Fruit fly (Drosophila melanogaster) whole organism, embryonic: Measurements from ENCODE around the gene Zdhhc8.
A peak's percentile ranks its signal among the peaks of the same experiment; 100 is the strongest.

Experiments
- Bteb2 ChIP-seq: fragments of 200-800 bp; sonication (Bioruptor generic); optimal IDR thresholded peaks from 2 replicates; lab custom pipeline; 2016; ENCODE audit warnings: missing biosample characterization, missing genetic modification characterization
- CG10209 ChIP-seq: fragments of 200-800 bp; sonication (Bioruptor generic); optimal IDR thresholded peaks from 3 replicates; lab custom pipeline; 2017; ENCODE audit warnings: missing biosample characterization, mild to moderate bottlenecking, missing genetic modification characterization, missing genetic modification reagents
- CG11247 ChIP-seq: fragments of 200-800 bp; sonication (Bioruptor generic); IDR thresholded peaks from 2 replicates; pipeline ENCODE4 v1.3.6; 2022; ENCODE audit warnings: missing biosample characterization, missing genetic modification characterization
- CG11456 ChIP-seq: fragments of 200-800 bp; sonication (Bioruptor generic); IDR thresholded peaks from 3 replicates; pipeline ENCODE4 v1.3.6; 2022; ENCODE audit warnings: missing biosample characterization, missing genetic modification characterization
- CG1233 ChIP-seq: fragments of 200-800 bp; sonication (Bioruptor generic); optimal IDR thresholded peaks from 4 replicates; lab custom pipeline; 2018; ENCODE audit warnings: missing biosample characterization, mild to moderate bottlenecking, missing genetic modification characterization
- CG12659 ChIP-seq: fragments of 200-800 bp; sonication (Bioruptor generic); optimal IDR thresholded peaks from 3 replicates; lab custom pipeline; 2017; ENCODE audit warnings: mild to moderate bottlenecking, missing biosample characterization, missing genetic modification reagents, missing genetic modification characterization
- CG12942 ChIP-seq: fragments of 200-800 bp; sonication (Bioruptor generic); optimal IDR thresholded peaks from 3 replicates; lab custom pipeline; 2016; ENCODE audit warnings: missing biosample characterization, missing genetic modification characterization
- CG13775 ChIP-seq: fragments of 200-800 bp; sonication (Bioruptor generic); optimal IDR thresholded peaks from 3 replicates; lab custom pipeline; 2017; ENCODE audit warnings: missing biosample characterization, mild to moderate bottlenecking, missing genetic modification characterization
- CG14441 ChIP-seq: fragments of 200-800 bp; sonication (Bioruptor generic); IDR thresholded peaks from 2 replicates; pipeline ENCODE4 v1.3.6; 2022; ENCODE audit warnings: missing biosample characterization, missing genetic modification characterization
- CG16779 ChIP-seq: fragments of 200-800 bp; sonication (Bioruptor generic); IDR thresholded peaks from 2 replicates; pipeline ENCODE4 v1.3.6; 2022; ENCODE audit warnings: missing biosample characterization, missing genetic modification characterization
- CG17359 ChIP-seq: fragments of 200-800 bp; sonication (Bioruptor generic); optimal IDR thresholded peaks from 3 replicates; lab custom pipeline; 2018; ENCODE audit warnings: missing biosample characterization, mild to moderate bottlenecking, missing genetic modification characterization, moderate library complexity
- CG2120 ChIP-seq: fragments of 200-800 bp; sonication (Bioruptor generic); optimal IDR thresholded peaks from 3 replicates; lab custom pipeline; 2016; ENCODE audit warnings: missing biosample characterization, missing genetic modification characterization
- CG31441 ChIP-seq: fragments of 200-800 bp; sonication (Bioruptor generic); IDR thresholded peaks from 2 replicates; pipeline ENCODE4 v1.3.6; 2022; ENCODE audit warnings: missing biosample characterization, missing genetic modification characterization
- CG32767 ChIP-seq: fragments of 200-800 bp; sonication (Bioruptor generic); IDR thresholded peaks from 2 replicates; pipeline ENCODE4 v1.3.6; 2022; ENCODE audit warnings: missing biosample characterization, missing genetic modification characterization
- CG4404 ChIP-seq: fragments of 200-800 bp; sonication (Bioruptor generic); IDR thresholded peaks from 2 replicates; pipeline ENCODE4 v1.3.6; 2022; ENCODE audit warnings: missing biosample characterization, missing genetic modification characterization
- CG4730 ChIP-seq: fragments of 200-800 bp; sonication (Bioruptor generic); IDR thresholded peaks from 2 replicates; pipeline ENCODE4 v1.3.6; 2022; ENCODE audit warnings: missing biosample characterization, missing genetic modification characterization
- CG7928 ChIP-seq: fragments of 200-800 bp; sonication (Bioruptor generic); optimal IDR thresholded peaks from 2 replicates; lab custom pipeline; 2017; ENCODE audit warnings: missing biosample characterization, mild to moderate bottlenecking, missing genetic modification characterization
- Ets65A ChIP-seq: fragments of 200-800 bp; sonication (Bioruptor generic); peaks from one replicate; lab custom pipeline; 2016; ENCODE audit warnings: missing biosample characterization, missing genetic modification characterization
- Hey ChIP-seq: fragments of 200-800 bp; sonication (Bioruptor generic); optimal IDR thresholded peaks from 3 replicates; lab custom pipeline; 2018; ENCODE audit warnings: missing biosample characterization, mild to moderate bottlenecking, missing genetic modification characterization
- HmgZ ChIP-seq: fragments of 200-800 bp; sonication (Bioruptor generic); optimal IDR thresholded peaks from 2 replicates; lab custom pipeline; 2018; ENCODE audit warnings: missing biosample characterization, mild to moderate bottlenecking, missing genetic modification characterization
- Hmr ChIP-seq: fragments of 200-800 bp; sonication (Bioruptor generic); optimal IDR thresholded peaks from 3 replicates; lab custom pipeline; 2017; ENCODE audit warnings: mild to moderate bottlenecking, missing biosample characterization, missing genetic modification reagents, missing genetic modification characterization
- Lhr ChIP-seq: fragments of 200-800 bp; sonication (Bioruptor generic); optimal IDR thresholded peaks from 3 replicates; lab custom pipeline; 2017; ENCODE audit warnings: mild to moderate bottlenecking, missing biosample characterization, missing genetic modification reagents, missing genetic modification characterization
- MBD-R2 ChIP-seq: fragments of 200-800 bp; sonication (Bioruptor generic); IDR thresholded peaks from 2 replicates; pipeline ENCODE4 v1.3.6; 2022; ENCODE audit warnings: missing biosample characterization, missing genetic modification characterization
- NfI ChIP-seq: fragments of 200-800 bp; sonication (Bioruptor generic); optimal IDR thresholded peaks from 3 replicates; lab custom pipeline; 2018; ENCODE audit warnings: missing biosample characterization, mild to moderate bottlenecking, missing genetic modification characterization, moderate library complexity
- Oli ChIP-seq: fragments of 200-800 bp; sonication (Bioruptor generic); optimal IDR thresholded peaks from 2 replicates; lab custom pipeline; 2018; ENCODE audit warnings: missing biosample characterization, mild to moderate bottlenecking, missing genetic modification characterization, moderate library complexity
- Sox102F ChIP-seq: fragments of 200-800 bp; sonication (Bioruptor generic); optimal IDR thresholded peaks from 2 replicates; lab custom pipeline; 2018; ENCODE audit warnings: missing biosample characterization, mild to moderate bottlenecking, missing genetic modification characterization, moderate library complexity
- YL-1 ChIP-seq: fragments of 200-800 bp; sonication (Bioruptor generic); optimal IDR thresholded peaks from 3 replicates; lab custom pipeline; 2017; ENCODE audit warnings: missing biosample characterization, mild to moderate bottlenecking, missing genetic modification characterization
- az2 ChIP-seq: fragments of 200-800 bp; sonication (Bioruptor generic); optimal IDR thresholded peaks from 3 replicates; lab custom pipeline; 2016; ENCODE audit warnings: missing biosample characterization, missing genetic modification characterization
- bcd ChIP-seq: fragments of 200-800 bp; sonication (Bioruptor generic); optimal IDR thresholded peaks from 2 replicates; lab custom pipeline; 2017; ENCODE audit warnings: missing biosample characterization, mild to moderate bottlenecking, missing genetic modification characterization
- caup ChIP-seq: fragments of 200-800 bp; sonication (Bioruptor generic); optimal IDR thresholded peaks from 3 replicates; lab custom pipeline; 2017; ENCODE audit warnings: missing biosample characterization, mild to moderate bottlenecking, missing genetic modification characterization, moderate library complexity; ENCODE audit not compliant: severe bottlenecking
- danr ChIP-seq: fragments of 200-800 bp; sonication (Bioruptor generic); IDR thresholded peaks from 2 replicates; pipeline ENCODE4 v1.3.6; 2022; ENCODE audit warnings: missing biosample characterization, missing genetic modification characterization
- dmrt99B ChIP-seq: fragments of 200-800 bp; sonication (Bioruptor generic); optimal IDR thresholded peaks from 2 replicates; lab custom pipeline; 2018; ENCODE audit warnings: missing biosample characterization, mild to moderate bottlenecking, missing genetic modification characterization, moderate library complexity
- fd3F ChIP-seq: fragments of 200-800 bp; sonication (Bioruptor generic); optimal IDR thresholded peaks from 2 replicates; lab custom pipeline; 2018; ENCODE audit warnings: missing biosample characterization, mild to moderate bottlenecking, missing genetic modification characterization, moderate library complexity
- ken ChIP-seq: fragments of 200-800 bp; sonication (Bioruptor generic); IDR thresholded peaks from 3 replicates; pipeline ENCODE4 v1.3.6; 2022; ENCODE audit warnings: missing biosample characterization, missing genetic modification characterization
- lbe ChIP-seq: fragments of 200-800 bp; sonication (Bioruptor generic); optimal IDR thresholded peaks from 2 replicates; lab custom pipeline; 2016; ENCODE audit warnings: missing biosample characterization, mild to moderate bottlenecking, missing genetic modification characterization
- lmd ChIP-seq: fragments of 200-800 bp; sonication (Bioruptor generic); IDR thresholded peaks from 2 replicates; pipeline ENCODE4 v1.3.6; 2022; ENCODE audit warnings: missing biosample characterization, missing genetic modification characterization
- nerfin-1 ChIP-seq: fragments of 200-800 bp; sonication (Bioruptor generic); optimal IDR thresholded peaks from 3 replicates; lab custom pipeline; 2019; ENCODE audit warnings: missing biosample characterization, mild to moderate bottlenecking, missing genetic modification characterization, moderate library complexity
- pan ChIP-seq, 4 experiments: fragments of >200 bp in 3 of 4; fragments of 200-800 bp in 1 of 4; sonication (Bioruptor generic) in 1 of 4; optimal IDR thresholded peaks in 3 of 4; IDR thresholded peaks in 1 of 4; 2 replicates each; pipeline versions ENCODE4 v1.3.6 to Lab custom; 2017 to 2022; ENCODE audit warnings: missing biosample characterization in 2 of 4, missing genetic modification characterization in 2 of 4, mixed read lengths in 1 of 4
- row ChIP-seq: fragments of 200-800 bp; sonication (Bioruptor generic); IDR thresholded peaks from 3 replicates; pipeline ENCODE4 v1.3.6; 2022; ENCODE audit warnings: missing biosample characterization, missing genetic modification characterization
- sc ChIP-seq, 3 experiments: fragments of >200 bp in 2 of 3; fragments of 200-800 bp in 1 of 3; sonication (Bioruptor generic) in 1 of 3; optimal IDR thresholded peaks; 2 replicates in 2 of 3; 3 replicates in 1 of 3; lab custom pipeline; 2017; ENCODE audit warnings: mild to moderate bottlenecking in 1 of 3, missing biosample characterization in 1 of 3, missing genetic modification characterization in 1 of 3, missing genetic modification reagents in 1 of 3
- seq ChIP-seq: fragments of 200-800 bp; sonication (Bioruptor generic); IDR thresholded peaks from 2 replicates; pipeline ENCODE4 v1.3.6; 2022; ENCODE audit warnings: missing biosample characterization, missing genetic modification characterization
- sob ChIP-seq: fragments of 200-800 bp; sonication (Bioruptor generic); IDR thresholded peaks from 2 replicates; pipeline ENCODE4 v1.3.6; 2022; ENCODE audit warnings: missing biosample characterization, missing genetic modification characterization
- tna ChIP-seq: fragments of 200-800 bp; sonication (Bioruptor generic); IDR thresholded peaks from 2 replicates; pipeline ENCODE4 v1.3.6; 2022; ENCODE audit warnings: missing biosample characterization, missing genetic modification characterization; ENCODE audit not compliant: partially characterized antibody
- vnd ChIP-seq: fragments of 200-800 bp; sonication (Bioruptor generic); IDR thresholded peaks from 3 replicates; pipeline ENCODE4 v1.3.6; 2022; ENCODE audit warnings: missing biosample characterization, missing genetic modification characterization; ENCODE audit not compliant: partially characterized antibody
- yki ChIP-seq: fragments of >200 bp; optimal IDR thresholded peaks from 3 replicates; lab custom pipeline; 2018
- zen2 ChIP-seq: fragments of 200-800 bp; sonication (Bioruptor generic); IDR thresholded peaks from 3 replicates; pipeline ENCODE4 v1.3.6; 2022; ENCODE audit warnings: missing biosample characterization, missing genetic modification characterization; ENCODE audit not compliant: partially characterized antibody
- zf30C ChIP-seq: fragments of 200-800 bp; sonication (Bioruptor generic); optimal IDR thresholded peaks from 3 replicates; lab custom pipeline; 2018; ENCODE audit warnings: missing biosample characterization, mild to moderate bottlenecking, missing genetic modification characterization

Zdhhc8 gene

DNA sequence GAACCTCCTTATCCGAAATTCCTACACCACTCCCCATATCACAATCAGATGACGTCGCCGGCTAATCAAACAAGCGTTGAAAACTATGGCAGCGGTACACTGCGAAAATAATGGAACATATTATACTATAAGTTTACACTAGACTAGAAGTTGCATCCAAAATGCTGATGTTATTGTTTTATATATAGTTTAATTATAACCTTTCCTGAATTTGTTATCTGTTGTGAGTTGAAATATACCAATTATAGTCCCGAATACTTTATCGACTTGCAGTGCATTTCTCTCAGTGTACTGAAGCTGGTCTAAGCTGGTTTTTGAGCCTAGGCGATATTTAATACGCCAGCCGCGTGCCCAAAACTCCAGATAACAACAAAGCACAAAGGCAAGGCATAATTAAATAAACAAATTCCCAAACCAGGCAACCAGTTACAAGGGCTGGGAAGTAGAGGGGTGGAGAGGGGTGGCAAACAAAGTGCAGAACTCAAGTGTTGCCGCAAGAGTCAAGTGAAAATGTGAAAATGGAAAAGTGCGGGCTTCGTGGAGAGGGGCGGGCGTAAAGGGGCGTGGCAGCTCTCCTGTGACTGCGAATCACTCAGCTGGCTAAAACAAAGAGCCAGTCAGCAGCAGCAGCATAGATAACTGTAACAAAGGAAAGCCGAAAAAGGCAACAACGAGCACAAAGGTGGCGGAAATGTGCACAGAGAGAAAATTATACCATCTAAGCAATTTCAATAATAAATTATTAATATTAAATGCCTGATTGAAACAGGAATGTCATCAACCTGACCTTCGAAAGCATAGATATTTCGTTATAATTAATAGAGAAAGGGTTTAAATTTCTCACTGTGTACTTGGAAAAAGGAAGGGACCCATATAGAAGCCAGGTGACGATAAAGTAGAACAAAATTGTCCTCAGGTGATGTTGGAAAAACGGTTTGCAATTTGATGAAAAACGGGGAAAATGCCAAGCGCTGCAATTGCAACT lies 3.6 kb downstream of the Zdhhc8 start (continued):
- TF ChIP-seq Hey (tag; lab: Kevin White, UChicago) (peak; percentile 3), CG16779 (no peak), sob (peak; percentile 84), CG4730 (GFP tag; lab: Robert Waterston, UW) (peak; percentile 71), CG17359 (tag; lab: Kevin White, UChicago) (peak; percentile 90), CG11247 (GFP tag; lab: Robert Waterston, UW) (peak; percentile 73), sc (optimal IDR thresholded peaks at IDR 0.05; lab: Kevin White, UChicago) (no peak), sc (GFP tag; optimal IDR thresholded peaks at IDR 0.05; lab: Kevin White, UChicago) (peak; percentile 42), CG10209 (GFP tag; lab: Kevin White, UChicago) (peak; percentile 86), zen2 (GFP tag; lab: Robert Waterston, UW) (no peak), CG14441 (GFP tag; lab: Robert Waterston, UW) (peak; percentile 81), CG32767 (GFP tag; lab: Robert Waterston, UW) (peak; percentile 66), lmd (GFP tag; lab: Robert Waterston, UW) (peak; percentile 80), CG4404 (GFP tag; lab: Robert Waterston, UW) (peak; percentile 46), ken (GFP tag; lab: Robert Waterston, UW) (peak; percentile 70), Hmr (GFP tag; lab: Kevin White, UChicago) (peak; percentile 87), pan (optimal IDR thresholded peaks at IDR 0.05; lab: Kevin White, UChicago) (no peak), pan (GFP tag; optimal IDR thresholded peaks at IDR 0.05 in 1 of 2, IDR thresholded peaks at IDR 0.05 in 1 of 2) (peak in 1 of 2 experiments; percentile 82), CG11456 (GFP tag; lab: Robert Waterston, UW) (peak; percentile 78), vnd (no peak), yki (lab: Kevin White, UChicago) (no peak)

DNA sequence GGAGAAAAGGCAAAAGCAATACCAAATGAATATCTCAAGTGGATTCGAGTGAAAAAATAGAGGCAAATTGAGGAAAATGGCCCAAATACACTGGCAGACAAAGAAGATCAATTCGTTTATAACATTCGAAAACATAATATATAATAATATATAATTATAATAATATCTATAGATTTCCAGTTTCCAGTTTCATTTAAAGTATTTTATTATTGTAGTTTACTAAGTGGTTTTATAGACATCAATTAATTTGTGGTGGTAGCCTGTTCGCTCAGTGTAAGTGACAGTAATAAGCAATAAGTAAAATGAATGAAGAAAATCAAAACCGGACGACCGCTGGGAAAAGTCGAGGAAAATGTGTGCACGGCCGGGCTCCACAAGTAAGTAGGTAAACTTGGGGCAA lies 5.7 kb downstream of the Zdhhc8 start:
- TF ChIP-seq danr (GFP tag; lab: Robert Waterston, UW) = no peak
- TF ChIP-seq az2 = peak; percentile 4
- peak; percentile 63 for TF ChIP-seq CG31441
- peak; percentile 69 for TF ChIP-seq Sox102F (GFP tag; lab: Kevin White, UChicago)
- peak; percentile 2 for TF ChIP-seq CG1233 (GFP tag; lab: Kevin White, UChicago)
- peak; percentile 35 for TF ChIP-seq Ets65A
- TF ChIP-seq caup (GFP tag; lab: Kevin White, UChicago) = no peak
- 0 out of 2 replicates have a peak, but pooled peaks have one; percentile 15 for TF ChIP-seq MBD-R2
- TF ChIP-seq zf30C (GFP tag; lab: Kevin White, UChicago) = no peak
- peak; percentile 22 for TF ChIP-seq fd3F (GFP tag; lab: Kevin White, UChicago)
- peak; percentile 31 for TF ChIP-seq CG12659
- TF ChIP-seq Oli = peak; percentile 42
- peak; percentile 68 for TF ChIP-seq dmrt99B (tag; lab: Kevin White, UChicago)
- TF ChIP-seq tna = no peak
- TF ChIP-seq lbe = no peak
- TF ChIP-seq Bteb2 (GFP tag; lab: Kevin White, UChicago) = no peak
- no peak for TF ChIP-seq CG7928
- no peak for TF ChIP-seq nerfin-1 (tag; lab: Kevin White, UChicago)
- TF ChIP-seq NfI (GFP tag; lab: Kevin White, UChicago) = peak; percentile 6
- TF ChIP-seq CG12942 (GFP tag; lab: Kevin White, UChicago) = no peak
- peak; percentile 68 for TF ChIP-seq row (GFP tag; lab: Robert Waterston, UW)
- TF ChIP-seq bcd (GFP tag; lab: Kevin White, UChicago) = peak; percentile 16
- peak; percentile 8 for TF ChIP-seq CG2120 (GFP tag; lab: Kevin White, UChicago)
- no peak for TF ChIP-seq YL-1 (GFP tag; lab: Kevin White, UChicago)
- TF ChIP-seq Lhr (GFP tag; lab: Kevin White, UChicago) = no peak
- TF ChIP-seq CG13775 (GFP tag; lab: Kevin White, UChicago) = peak; percentile 19
- TF ChIP-seq seq = 0 out of 2 replicates have a peak, but pooled peaks have one; percentile 41
- no peak for TF ChIP-seq HmgZ
